Worm (Caenorhabditis elegans) whole organism, L3 larva: ENCODE measurements around the gene Y47D7A.9.

ENCODE experiments used
- R02D3.7 ChIP-seq: fragments of 150-350 bp; optimal IDR thresholded peaks from 2 replicates; lab custom pipeline; 2014; ENCODE audit warnings: missing biosample characterization, missing genetic modification characterization
- aly-2 ChIP-seq: fragments of 150-350 bp; optimal IDR thresholded peaks from 2 replicates; lab custom pipeline; 2014; ENCODE audit warnings: missing biosample characterization, missing genetic modification characterization
- ama-1 ChIP-seq: fragments of 150-350 bp; optimal IDR thresholded peaks from 2 replicates; lab custom pipeline; 2018
- ceh-28 ChIP-seq: fragments of 150-350 bp; optimal IDR thresholded peaks from 2 replicates; lab custom pipeline; 2014; ENCODE audit warnings: missing biosample characterization, missing genetic modification reagents, missing genetic modification characterization
- ceh-82 ChIP-seq: fragments of 150-350 bp; optimal IDR thresholded peaks from 2 replicates; lab custom pipeline; 2014; ENCODE audit warnings: missing biosample characterization, missing genetic modification characterization
- daf-12 ChIP-seq: fragments of 150-350 bp; optimal IDR thresholded peaks from 2 replicates; lab custom pipeline; 2014; ENCODE audit warnings: missing biosample characterization, missing genetic modification reagents, missing genetic modification characterization
- egl-5 ChIP-seq: fragments of 150-350 bp; optimal IDR thresholded peaks from 2 replicates; lab custom pipeline; 2017; ENCODE audit warnings: missing biosample characterization, missing genetic modification reagents, missing genetic modification characterization, inconsistent platforms
- elt-1 ChIP-seq: fragments of 150-350 bp; optimal IDR thresholded peaks from 2 replicates; lab custom pipeline; 2014; ENCODE audit warnings: missing biosample characterization, missing genetic modification characterization
- elt-2 ChIP-seq: sonication (generic microtip); optimal IDR thresholded peaks from 2 replicates; lab custom pipeline; 2016; ENCODE audit warnings: missing genetic modification reagents, mild to moderate bottlenecking, missing genetic modification characterization, missing compliant biosample characterization
- elt-3 ChIP-seq, 3 experiments: fragments of 150-350 bp in 1 of 3; sonication (generic microtip) in 2 of 3; optimal IDR thresholded peaks; 2 replicates in 2 of 3; 4 replicates in 1 of 3; lab custom pipeline; 2014 to 2017; ENCODE audit warnings: missing biosample characterization in 3 of 3, missing genetic modification characterization in 3 of 3
- fkh-10 ChIP-seq: sonication (generic microtip); optimal IDR thresholded peaks from 2 replicates; lab custom pipeline; 2017; ENCODE audit warnings: missing biosample characterization, missing genetic modification reagents, missing genetic modification characterization
- fos-1 ChIP-seq: fragments of 150-350 bp; optimal IDR thresholded peaks from 2 replicates; lab custom pipeline; 2014; ENCODE audit warnings: missing biosample characterization, missing genetic modification characterization
- hmg-11 ChIP-seq: sonication (generic microtip); optimal IDR thresholded peaks from 2 replicates; lab custom pipeline; 2016; ENCODE audit warnings: missing genetic modification characterization, missing compliant biosample characterization
- jun-1 ChIP-seq: fragments of 150-350 bp; optimal IDR thresholded peaks from 2 replicates; lab custom pipeline; 2014; ENCODE audit warnings: missing biosample characterization, missing genetic modification reagents, missing genetic modification characterization
- lin-15B ChIP-seq: fragments of 150-350 bp; optimal IDR thresholded peaks from 2 replicates; lab custom pipeline; 2014; ENCODE audit warnings: missing biosample characterization, missing genetic modification characterization
- mdl-1 ChIP-seq: fragments of 150-350 bp; optimal IDR thresholded peaks from 2 replicates; lab custom pipeline; 2014; ENCODE audit warnings: missing biosample characterization, missing genetic modification characterization
- mml-1 ChIP-seq: fragments of 150-350 bp; sonication (generic microtip); optimal IDR thresholded peaks from 3 replicates; lab custom pipeline; 2014; ENCODE audit warnings: missing biosample characterization, missing genetic modification characterization
- nfya-1 ChIP-seq: sonication (generic microtip); optimal IDR thresholded peaks from 2 replicates; lab custom pipeline; 2017; ENCODE audit warnings: missing genetic modification characterization, mild to moderate bottlenecking, missing compliant biosample characterization, antibody characterized with exemption, moderate library complexity; ENCODE audit not compliant: insufficient read depth
- nhr-11 ChIP-seq: fragments of 150-350 bp; optimal IDR thresholded peaks from 2 replicates; lab custom pipeline; 2014; ENCODE audit warnings: missing biosample characterization, missing genetic modification characterization
- nhr-12 ChIP-seq: fragments of 150-350 bp; optimal IDR thresholded peaks from 2 replicates; lab custom pipeline; 2014; ENCODE audit warnings: missing biosample characterization, missing genetic modification characterization
- nhr-237 ChIP-seq: fragments of 150-350 bp; optimal IDR thresholded peaks from 2 replicates; lab custom pipeline; 2014; ENCODE audit warnings: missing biosample characterization, missing genetic modification characterization
- nhr-25 ChIP-seq: sonication (generic microtip); optimal IDR thresholded peaks from 2 replicates; lab custom pipeline; 2017; ENCODE audit warnings: missing biosample characterization, missing genetic modification characterization
- nhr-43 ChIP-seq: sonication (generic microtip); optimal IDR thresholded peaks from 2 replicates; lab custom pipeline; 2016; ENCODE audit warnings: mild to moderate bottlenecking, missing genetic modification characterization, missing compliant biosample characterization; ENCODE audit not compliant: poor library complexity, severe bottlenecking
- nhr-67 ChIP-seq: fragments of 150-350 bp; optimal IDR thresholded peaks from 2 replicates; lab custom pipeline; 2014; ENCODE audit warnings: missing biosample characterization, missing genetic modification characterization
- nhr-76 ChIP-seq: fragments of 150-350 bp; sonication (generic microtip); optimal IDR thresholded peaks from 5 replicates; lab custom pipeline; 2014; ENCODE audit warnings: missing biosample characterization, missing genetic modification characterization
- nhr-77 ChIP-seq: fragments of 150-350 bp; optimal IDR thresholded peaks from 2 replicates; lab custom pipeline; 2014; ENCODE audit warnings: missing biosample characterization, missing genetic modification characterization
- pha-4 ChIP-seq: fragments of 150-350 bp; optimal IDR thresholded peaks from 2 replicates; lab custom pipeline; 2014; ENCODE audit warnings: missing biosample characterization, missing genetic modification reagents, missing genetic modification characterization
- pqm-1 ChIP-seq: fragments of 150-350 bp; optimal IDR thresholded peaks from 2 replicates; lab custom pipeline; 2017; ENCODE audit warnings: missing biosample characterization, missing genetic modification characterization, inconsistent platforms
- sea-2 ChIP-seq: fragments of 150-350 bp; sonication (generic microtip); optimal IDR thresholded peaks from 4 replicates; lab custom pipeline; 2014; ENCODE audit warnings: missing biosample characterization, missing genetic modification reagents, missing genetic modification characterization
- skn-1 ChIP-seq: fragments of 150-350 bp; optimal IDR thresholded peaks from 2 replicates; lab custom pipeline; 2014; ENCODE audit warnings: missing biosample characterization, missing genetic modification characterization
- snpc-4 ChIP-seq: fragments of 150-350 bp; optimal IDR thresholded peaks from 2 replicates; lab custom pipeline; 2014; ENCODE audit warnings: missing biosample characterization, missing genetic modification characterization
- tbx-2 ChIP-seq: sonication (generic microtip); optimal IDR thresholded peaks from 2 replicates; lab custom pipeline; 2016; ENCODE audit warnings: mild to moderate bottlenecking, missing genetic modification characterization, missing compliant biosample characterization
- unc-62 ChIP-seq: fragments of 150-350 bp; sonication (generic microtip); optimal IDR thresholded peaks from 4 replicates; lab custom pipeline; 2014; ENCODE audit warnings: missing biosample characterization, missing genetic modification reagents, missing genetic modification characterization
- zag-1 ChIP-seq: fragments of 150-350 bp; optimal IDR thresholded peaks from 2 replicates; lab custom pipeline; 2014; ENCODE audit warnings: missing biosample characterization, missing genetic modification characterization
- ztf-4 ChIP-seq: fragments of 150-350 bp; optimal IDR thresholded peaks from 2 replicates; lab custom pipeline; 2014; ENCODE audit warnings: missing biosample characterization, missing genetic modification characterization

The Y47D7A.9 gene

DNA sequence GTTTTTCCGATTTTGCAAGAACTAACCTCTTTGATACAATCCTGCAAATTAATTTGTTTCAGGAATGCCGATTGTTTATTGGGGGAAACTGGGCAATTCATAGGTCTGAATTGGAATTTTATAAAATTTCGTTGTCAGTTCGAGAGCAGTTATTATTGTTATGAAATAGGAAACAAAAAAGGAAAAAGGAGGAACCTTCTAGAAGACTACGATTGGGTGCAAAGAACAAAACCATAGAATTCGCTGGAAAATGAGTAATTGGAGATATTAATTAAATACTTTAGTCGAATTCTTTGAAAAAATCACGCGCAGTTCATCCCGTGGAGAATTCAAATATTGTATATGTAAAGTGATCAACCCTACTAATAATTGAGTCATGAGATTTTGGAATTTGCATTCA lies 36.4 kb downstream of the Y47D7A.9 start, which contains the start of gene F13A2.9:
Gene F13A2.9 (minus strand): TSS at position 101 of the 400 bp plus-strand sequence.
- no peak for TF ChIP-seq egl-5 (tag; lab: Kevin White, UChicago)

DNA sequence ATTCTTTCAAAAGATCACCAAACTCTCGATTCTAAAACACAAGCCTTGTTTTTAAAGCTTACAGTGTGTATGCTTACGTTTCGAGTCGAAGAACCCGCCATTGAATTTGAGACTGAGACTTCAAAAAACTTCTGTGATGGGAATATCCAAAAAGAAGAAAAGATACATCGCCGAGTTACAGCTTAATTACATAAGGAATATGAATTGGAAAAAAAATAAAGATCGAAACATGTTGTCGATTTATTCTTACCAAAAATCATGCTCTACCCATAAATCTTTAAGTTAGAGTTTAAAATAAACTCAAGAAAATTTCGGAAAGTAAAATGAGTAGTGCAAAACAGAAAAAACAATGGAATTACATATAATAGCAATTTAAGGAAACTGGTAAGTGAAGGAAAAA lies 37.6 kb downstream of the Y47D7A.9 start, which contains the start of gene F13A2.10:
Gene F13A2.10 (minus strand): TSS at position 101 of the 400 bp plus-strand sequence.
- TF ChIP-seq pqm-1 (tag; lab: Kevin White, UChicago) (no peak), nhr-77 (tag; lab: Kevin White, UChicago) (no peak), ztf-4 (tag; lab: Kevin White, UChicago) (no peak), ceh-28 (tag; lab: Kevin White, UChicago) (no peak), nhr-12 (no peak), nhr-67 (tag; lab: Kevin White, UChicago) (no peak), elt-3 (tag; optimal IDR thresholded peaks at IDR 0.05; lab: Kevin White, UChicago) (no peak), mdl-1 (tag; lab: Kevin White, UChicago) (no peak), lin-15B (tag; lab: Kevin White, UChicago) (no peak), ceh-82 (no peak), unc-62 (GFP tag; lab: Kevin White, UChicago) (no peak), nhr-43 (tag; lab: Kevin White, UChicago) (no peak), sea-2 (GFP tag; lab: Kevin White, UChicago) (no peak), nhr-76 (tag; lab: Kevin White, UChicago) (no peak)
- TF ChIP-seq, all 47 proteins: peak for 0

DNA sequence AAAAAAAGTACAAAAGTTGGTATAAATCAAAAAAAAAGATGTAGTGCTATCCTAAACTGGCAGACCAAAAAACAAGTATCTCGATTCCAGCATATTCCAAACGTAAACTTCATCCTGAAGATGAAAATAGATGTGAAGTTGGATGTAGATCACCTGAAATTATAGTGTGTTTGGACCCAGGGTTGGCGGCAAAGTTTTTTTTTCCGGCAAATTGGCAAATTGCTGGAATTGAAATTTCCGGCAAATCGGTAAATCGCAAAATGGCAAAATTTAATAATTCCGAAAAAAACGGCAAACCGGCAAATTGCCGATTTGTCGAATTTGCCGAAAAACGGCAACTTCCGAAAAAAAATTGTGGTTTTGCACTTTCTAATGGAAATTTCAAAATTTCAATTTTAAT lies 39.3 kb downstream of the Y47D7A.9 start, which contains the start of gene F13A2.2:
Gene F13A2.2 (minus strand): TSS at position 101 of the 400 bp plus-strand sequence.
- TF ChIP-seq R02D3.7 (tag; lab: Kevin White, UChicago), result no peak
- TF ChIP-seq nhr-67 (tag; lab: Kevin White, UChicago), result no peak
- no peak for TF ChIP-seq nhr-43 (tag; lab: Kevin White, UChicago)
- TF ChIP-seq nhr-76 (tag; lab: Kevin White, UChicago), result no peak
- no peak for TF ChIP-seq nhr-237
- no peak for TF ChIP-seq aly-2
- TF ChIP-seq daf-12, result no peak
- TF ChIP-seq mdl-1 (tag; lab: Kevin White, UChicago), result no peak
- no peak for TF ChIP-seq lin-15B (tag; lab: Kevin White, UChicago)
- TF ChIP-seq ama-1 (lab: Kevin White, UChicago), result no peak
- TF ChIP-seq fos-1 (tag; lab: Kevin White, UChicago), result no peak
- TF ChIP-seq elt-1 (tag; lab: Kevin White, UChicago), result no peak
- TF ChIP-seq zag-1 (tag; lab: Kevin White, UChicago), result no peak
- TF ChIP-seq elt-3 (tag; optimal IDR thresholded peaks at IDR 0.05; lab: Kevin White, UChicago), result no peak

DNA sequence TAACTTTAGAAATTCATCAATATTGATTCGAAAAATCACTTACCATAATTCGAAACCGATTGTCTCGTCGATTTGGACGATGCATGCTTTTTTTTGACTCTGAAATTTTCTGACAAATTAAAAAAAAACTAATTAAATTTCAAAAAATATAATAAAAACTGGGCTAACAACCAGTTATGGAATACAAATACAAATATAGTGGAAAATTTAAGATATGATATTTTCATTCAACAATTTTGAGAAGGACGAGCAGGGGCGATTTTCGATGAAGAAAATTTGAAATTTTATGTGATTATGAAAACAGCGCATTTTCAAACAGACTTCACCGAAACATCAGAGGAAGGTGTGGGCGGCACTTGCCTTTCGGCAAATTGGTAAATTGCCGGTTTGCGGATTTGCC lies 41.5 kb downstream of the Y47D7A.9 start, which contains the start of gene F13A2.1:
Gene F13A2.1 (minus strand): TSS at position 101 of the 400 bp plus-strand sequence.
- TF ChIP-seq pha-4 (tag; lab: Kevin White, UChicago) (no peak), elt-1 (tag; lab: Kevin White, UChicago) (no peak), nhr-11 (tag; lab: Kevin White, UChicago) (no peak), unc-62 (GFP tag; lab: Kevin White, UChicago) (no peak), elt-2 (tag; lab: Kevin White, UChicago) (no peak), elt-3 (tag; optimal IDR thresholded peaks at IDR 0.05; lab: Kevin White, UChicago) (no peak), nfya-1 (tag; lab: Kevin White, UChicago) (no peak), mdl-1 (tag; lab: Kevin White, UChicago) (no peak), fkh-10 (GFP tag; lab: Kevin White, UChicago) (no peak), nhr-25 (tag; lab: Kevin White, UChicago) (no peak), zag-1 (tag; lab: Kevin White, UChicago) (no peak), skn-1 (no peak), hmg-11 (tag; lab: Kevin White, UChicago) (no peak), mml-1 (tag; lab: Kevin White, UChicago) (no peak)
- TF ChIP-seq, all 47 proteins: peak for 0

DNA sequence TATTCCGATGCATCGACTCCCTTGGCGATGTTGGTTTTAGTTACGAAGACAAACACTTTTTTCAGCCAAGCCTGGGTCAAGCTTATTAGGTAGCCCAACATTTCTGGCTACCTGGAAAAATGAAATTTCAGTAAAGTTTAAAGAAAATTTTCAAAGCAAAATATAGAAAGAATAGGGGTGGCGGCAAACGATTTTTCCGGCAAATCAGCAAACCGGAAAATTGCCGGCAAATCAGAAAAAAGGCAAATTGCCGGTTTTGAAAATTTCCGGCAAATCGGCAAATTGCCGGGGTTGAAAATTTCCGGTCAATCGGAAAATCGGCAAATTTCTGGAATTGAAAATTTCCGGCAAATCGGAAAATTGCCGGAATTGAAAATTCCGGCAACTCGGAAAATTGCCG lies 46.1 kb downstream of the Y47D7A.9 start, which contains the start of gene F32D1.8:
Gene F32D1.8 (minus strand): TSS at position 101 of the 400 bp plus-strand sequence.
- no peak for TF ChIP-seq jun-1 (tag; lab: Kevin White, UChicago)
- no peak for TF ChIP-seq skn-1
- no peak for TF ChIP-seq fos-1 (tag; lab: Kevin White, UChicago)
- no peak for TF ChIP-seq fkh-10 (GFP tag; lab: Kevin White, UChicago)
- no peak for TF ChIP-seq zag-1 (tag; lab: Kevin White, UChicago)
- TF ChIP-seq tbx-2 (tag; lab: Kevin White, UChicago), result no peak
- no peak for TF ChIP-seq aly-2
- no peak for TF ChIP-seq snpc-4
- no peak for TF ChIP-seq nhr-25 (tag; lab: Kevin White, UChicago)
- TF ChIP-seq nhr-77 (tag; lab: Kevin White, UChicago), result no peak
- no peak for TF ChIP-seq pha-4 (tag; lab: Kevin White, UChicago)
- no peak for TF ChIP-seq nhr-67 (tag; lab: Kevin White, UChicago)
- TF ChIP-seq nfya-1 (tag; lab: Kevin White, UChicago), result no peak
